Fruit fly (Drosophila melanogaster) whole organism, embryonic: Measurements from ENCODE around the gene RpL13.

ENCODE experiments used
- CG9609 ChIP-seq: fragments of 200-800 bp; sonication (Bioruptor generic); optimal IDR thresholded peaks from 3 replicates; lab custom pipeline; 2016; ENCODE audit warnings: missing biosample characterization, missing genetic modification characterization
- Meics ChIP-seq: fragments of 200-800 bp; sonication (Bioruptor generic); optimal IDR thresholded peaks from 2 replicates; lab custom pipeline; 2017; ENCODE audit warnings: missing biosample characterization, mild to moderate bottlenecking, missing genetic modification characterization
- rib ChIP-seq: fragments of 200-800 bp; sonication (Bioruptor generic); IDR thresholded peaks from 2 replicates; pipeline ENCODE4 v1.3.6; 2022; ENCODE audit warnings: missing biosample characterization, missing genetic modification characterization
- tna ChIP-seq: fragments of 200-800 bp; sonication (Bioruptor generic); IDR thresholded peaks from 2 replicates; pipeline ENCODE4 v1.3.6; 2022; ENCODE audit warnings: missing biosample characterization, missing genetic modification characterization; ENCODE audit not compliant: partially characterized antibody
- tx ChIP-seq: fragments of 200-800 bp; sonication (Bioruptor generic); optimal IDR thresholded peaks from 2 replicates; lab custom pipeline; 2016; ENCODE audit warnings: missing biosample characterization, missing genetic modification characterization

DNA sequence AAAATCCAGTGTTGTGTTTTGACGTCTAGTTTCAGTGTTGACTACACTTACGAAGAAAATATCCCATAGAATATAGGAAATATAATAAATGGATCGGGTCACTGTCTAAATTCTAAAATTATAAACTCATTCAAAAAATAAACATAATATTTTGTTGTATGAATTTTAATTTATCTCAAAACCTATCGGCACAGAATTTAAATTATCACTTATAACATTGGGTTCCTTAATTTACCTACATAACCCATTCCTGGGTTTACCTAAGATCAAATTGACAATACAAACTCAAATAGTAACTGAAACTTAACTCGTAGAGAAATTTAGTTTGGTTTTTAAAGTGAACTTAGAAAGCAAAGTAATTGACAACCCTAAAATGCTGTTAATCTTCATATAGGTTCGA, 29.4 kb downstream of the RpL13 start:
- TF ChIP-seq tna (GFP tag; lab: Robert Waterston, UW) = no peak
- TF ChIP-seq CG9609 = no peak
- no peak for TF ChIP-seq tx (GFP tag; lab: Kevin White, UChicago)
- no peak for TF ChIP-seq Meics (GFP tag; lab: Kevin White, UChicago)
- TF ChIP-seq rib (GFP tag; lab: Robert Waterston, UW) = no peak
